Fruit fly (Drosophila melanogaster) ovary, adult (tissue): ENCODE measurements around the gene NijA.

Experiments used
- CG17801 ChIP-seq: fragments of 200-800 bp; optimal IDR thresholded peaks from 2 replicates; lab custom pipeline; 2019; ENCODE audit warnings: missing biosample characterization, mild to moderate bottlenecking, missing genetic modification characterization, moderate library complexity; ENCODE audit not compliant: partially characterized antibody

NijA gene

dm6 chr3L:10732032-10732431 lies 35.4 kb upstream of the NijA start:
- TF ChIP-seq CG17801 = no peak

- TF ChIP-seq CG17801 = no peak
These were observed 30.4 kb upstream of the NijA start for dm6 chr3L:10727123-10727522.

- no peak for TF ChIP-seq CG17801
These were observed 28.2 kb upstream of the NijA start for dm6 chr3L:10724810-10725444.

dm6 chr3L:10723596-10723995 lies 26.9 kb upstream of the NijA start:
- TF ChIP-seq CG17801 = no peak

- TF ChIP-seq CG17801 = no peak
These were observed 25.9 kb upstream of the NijA start for dm6 chr3L:10722607-10723006.

dm6 chr3L:10719771-10720170 lies 23.1 kb upstream of the NijA start:
- TF ChIP-seq CG17801 = no peak

- no peak for TF ChIP-seq CG17801
These were observed 19.7 kb upstream of the NijA start for dm6 chr3L:10716342-10716896.

dm6 chr3L:10715748-10716147 lies 19.1 kb upstream of the NijA start:
- TF ChIP-seq CG17801 = no peak

- no peak for TF ChIP-seq CG17801
These were observed 16.9 kb upstream of the NijA start for dm6 chr3L:10713458-10714118.

dm6 chr3L:10712005-10712404 lies 15.3 kb upstream of the NijA start:
- TF ChIP-seq CG17801 = no peak

- no peak for TF ChIP-seq CG17801
These were observed 14.7 kb upstream of the NijA start for dm6 chr3L:10711352-10711751.

- TF ChIP-seq CG17801 = no peak
These were observed 12.5 kb upstream of the NijA start for dm6 chr3L:10709132-10709531.

dm6 chr3L:10704482-10704993 lies 7.9 kb upstream of the NijA start:
- no peak for TF ChIP-seq CG17801

dm6 chr3L:10702216-10702615 lies 5.5 kb upstream of the NijA start:
- TF ChIP-seq CG17801 = no peak

- TF ChIP-seq CG17801 = no peak
These were observed 1.5 kb upstream of the NijA start for dm6 chr3L:10698182-10698581.

dm6 chr3L:10697413-10698118 lies 889 bp upstream of the NijA start:
- TF ChIP-seq CG17801 = no peak

dm6 chr3L:10693709-10694403 lies 2.8 kb downstream of the NijA start, which contains the start of gene ND-13B:
TSS of gene ND-13B (minus strand) at chr3L:10694108.
- peak; percentile 40 for TF ChIP-seq CG17801
